Fruit fly (Drosophila melanogaster): ENCODE measurements around the gene CG17026.
A peak's percentile ranks its signal among the peaks of the same experiment; 100 is the strongest.

Gene CG17026

dm6 chr3L:15982783-15983432 is 7.7 kb downstream of the CG17026 start, which contains the start of the genes brm and Arl1 (continued):
- TF ChIP-seq CG14050 (GFP tag; IDR thresholded peaks at IDR 0.05) (peak; percentile 98), Elba2 (GFP tag; optimal IDR thresholded peaks at IDR 0.05) (peak; percentile 81), CG10543 (GFP tag; optimal IDR thresholded peaks at IDR 0.05) (peak; percentile 99), CG6175 (GFP tag; IDR thresholded peaks at IDR 0.05) (peak; percentile 99), CG5245 (GFP tag; optimal IDR thresholded peaks at IDR 0.05) (peak; percentile 97), kay (GFP tag; optimal IDR thresholded peaks at IDR 0.05) (peak; percentile 99), H15 (GFP tag; IDR thresholded peaks at IDR 0.05) (peak; percentile 99), lab (GFP tag; optimal IDR thresholded peaks at IDR 0.05) (peak; percentile 99), aop (GFP tag; IDR thresholded peaks at IDR 0.05) (peak; percentile 96), CG42726 (GFP tag; IDR thresholded peaks at IDR 0.05; ENCODE audit: partially characterized antibody) (0 out of 2 replicates have a peak, but pooled peaks have one; percentile 36), CG4820 (GFP tag; optimal IDR thresholded peaks at IDR 0.05) (peak; percentile 97), Dek (tag; optimal IDR thresholded peaks at IDR 0.05) (peak; percentile 97), Ptx1 (GFP tag; IDR thresholded peaks at IDR 0.05) (peak; percentile 100), CG6854 (GFP tag; optimal IDR thresholded peaks at IDR 0.05) (peak; percentile 94), tup (GFP tag; optimal IDR thresholded peaks at IDR 0.05) (peak; percentile 96), Sry-β (GFP tag; optimal IDR thresholded peaks at IDR 0.05) (peak; percentile 61), CG16815 (GFP tag; optimal IDR thresholded peaks at IDR 0.05) (peak; percentile 97), CG16779 (GFP tag; IDR thresholded peaks at IDR 0.05) (peak; percentile 98), CG10462 (GFP tag; optimal IDR thresholded peaks at IDR 0.05) (peak; percentile 89), rib (GFP tag; IDR thresholded peaks at IDR 0.05) (peak; percentile 99), insv (GFP tag; optimal IDR thresholded peaks at IDR 0.05) (peak in 1 of 2 experiments; percentile 84), CG4707 (GFP tag; optimal IDR thresholded peaks at IDR 0.05) (peak; percentile 83), Dp (GFP tag; optimal IDR thresholded peaks at IDR 0.05) (peak; percentile 40), crp (GFP tag; optimal IDR thresholded peaks at IDR 0.05) (peak in 1 of 2 experiments; percentile 76), CHES-1-like (GFP tag; optimal IDR thresholded peaks at IDR 0.05) (peak; percentile 74), twi (tag; optimal IDR thresholded peaks at IDR 0.05) (peak; percentile 97), Adf1 (GFP tag; IDR thresholded peaks at IDR 0.05) (peak; percentile 91), pros (GFP tag; optimal IDR thresholded peaks at IDR 0.05) (peak; percentile 76), trh (GFP tag; optimal IDR thresholded peaks at IDR 0.05) (peak; percentile 94), Gsc (GFP tag; IDR thresholded peaks at IDR 0.05) (peak; percentile 98), Scr (GFP tag; IDR thresholded peaks at IDR 0.05; ENCODE audit: partially characterized antibody) (0 out of 2 replicates have a peak, but pooled peaks have one; percentile 41), CG10565 (GFP tag; optimal IDR thresholded peaks at IDR 0.05) (peak; percentile 87), CG6813 (GFP tag; optimal IDR thresholded peaks at IDR 0.05) (peak; percentile 95), kni (GFP tag; optimal IDR thresholded peaks at IDR 0.05) (peak; percentile 93), ATbp (GFP tag; optimal IDR thresholded peaks at IDR 0.05) (peak; percentile 90), gt (GFP tag; IDR thresholded peaks at IDR 0.05) (peak; percentile 98), ssp (GFP tag; IDR thresholded peaks at IDR 0.05) (peak; percentile 96), D19A (tag; optimal IDR thresholded peaks at IDR 0.05) (peak; percentile 90), CG12391 (tag; optimal IDR thresholded peaks at IDR 0.05) (peak; percentile 99), CG8089 (GFP tag; optimal IDR thresholded peaks at IDR 0.05) (peak; percentile 54), Kr (GFP tag; optimal IDR thresholded peaks at IDR 0.05) (peak; percentile 10), CG9215 (GFP tag; IDR thresholded peaks at IDR 0.05) (peak; percentile 99), lbe (GFP tag; optimal IDR thresholded peaks at IDR 0.05) (peak; percentile 98), cas (GFP tag; IDR thresholded peaks at IDR 0.05) (peak; percentile 98), CG31388 (GFP tag; optimal IDR thresholded peaks at IDR 0.05) (peak; percentile 95), CG1529 (GFP tag; optimal IDR thresholded peaks at IDR 0.05) (peak; percentile 93), D (optimal IDR thresholded peaks at IDR 0.05) (no peak), D (GFP tag; optimal IDR thresholded peaks at IDR 0.05) (peak; percentile 97), fd64A (GFP tag; optimal IDR thresholded peaks at IDR 0.05) (peak; percentile 89)

All from whole organism, embryonic.